ENCODE assay signal across 1 fruit fly cellular context in the genomic region with DNA sequence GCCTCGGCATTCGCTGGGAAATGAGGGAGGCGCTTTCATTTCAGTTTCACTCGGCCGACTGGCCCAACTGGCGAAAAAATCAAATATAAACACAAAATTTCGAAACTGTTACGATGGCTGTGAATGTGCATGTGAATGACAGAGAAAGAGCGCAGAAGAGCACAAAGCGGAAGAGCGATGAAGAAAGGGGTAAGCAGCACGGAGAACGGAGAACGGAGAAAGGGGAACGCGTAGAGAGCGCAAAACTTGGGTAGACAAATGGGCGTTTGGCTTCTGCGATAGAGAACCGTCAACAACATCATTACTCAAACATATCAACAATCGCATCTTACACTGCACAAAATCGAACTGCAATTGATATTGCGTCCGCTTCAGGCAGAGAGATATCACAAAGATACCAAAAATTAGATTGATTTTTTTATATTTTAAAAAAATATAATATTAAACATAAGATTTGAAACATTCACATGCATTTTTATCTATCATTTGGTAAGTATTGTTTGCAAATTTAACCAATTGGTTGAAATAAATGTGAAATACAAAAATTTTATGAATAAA.
TF ChIP-seq lines count a peak whose summit lies in the region.

No protein-coding gene starts in this region.

TF ChIP-seq in whole organism, embryonic, 481 proteins besides CTCF, POLR2A, EP300 and RAD21 (continued from another document):
- TF ChIP-seq Xbp1 (GFP tag; optimal IDR thresholded peaks at IDR 0.05; lab: Kevin White, UChicago): peak; percentile 10
- TF ChIP-seq CG42726 (GFP tag; IDR thresholded peaks at IDR 0.05; lab: Robert Waterston, UW; ENCODE audit: partially characterized antibody): no peak
- TF ChIP-seq tll (GFP tag; optimal IDR thresholded peaks at IDR 0.05; lab: Kevin White, UChicago): no peak
- TF ChIP-seq CG4854 (GFP tag; optimal IDR thresholded peaks at IDR 0.05; lab: Kevin White, UChicago): no peak
- peak in 1 of 2 experiments; percentile 3 for TF ChIP-seq Pdp1 (GFP tag; optimal IDR thresholded peaks at IDR 0.05; lab: Kevin White, UChicago)
- TF ChIP-seq CG17328 (GFP tag; IDR thresholded peaks at IDR 0.05; lab: Robert Waterston, UW): 0 out of 2 replicates have a peak, but pooled peaks have one; percentile 24
- TF ChIP-seq Ada2b (GFP tag; IDR thresholded peaks at IDR 0.05; lab: Robert Waterston, UW): peak; percentile 39
- TF ChIP-seq CG7839 (tag; optimal IDR thresholded peaks at IDR 0.05; lab: Kevin White, UChicago): peak; percentile 18
- 0 out of 3 replicates have a peak, but pooled peaks have one; percentile 10 for TF ChIP-seq zfh1 (GFP tag; IDR thresholded peaks at IDR 0.05; lab: Robert Waterston, UW)
- peak; percentile 1 for TF ChIP-seq CG8924 (tag; optimal IDR thresholded peaks at IDR 0.05; lab: Kevin White, UChicago)
- peak; percentile 32 for TF ChIP-seq unpg (GFP tag; optimal IDR thresholded peaks at IDR 0.05; lab: Kevin White, UChicago)
- TF ChIP-seq CG2116 (GFP tag; optimal IDR thresholded peaks at IDR 0.05; lab: Kevin White, UChicago): no peak
- TF ChIP-seq CG10979 (tag; optimal IDR thresholded peaks at IDR 0.05; lab: Kevin White, UChicago): peak; percentile 17
- TF ChIP-seq Med (GFP tag; lab: Kevin White, UChicago): peak; percentile 59
- TF ChIP-seq CG14050 (GFP tag; IDR thresholded peaks at IDR 0.05; lab: Robert Waterston, UW): no peak
- peak; percentile 17; the same call in 1 of the 2 replicates for TF ChIP-seq Xrp1 (GFP tag; IDR thresholded peaks at IDR 0.05; lab: Robert Waterston, UW)
- peak; percentile 3 for TF ChIP-seq D19A (tag; optimal IDR thresholded peaks at IDR 0.05; lab: Kevin White, UChicago)
- TF ChIP-seq vvl (GFP tag; IDR thresholded peaks at IDR 0.05; lab: Robert Waterston, UW): peak; percentile 17; the same call in 1 of the 2 replicates
- TF ChIP-seq CG11504 (tag; optimal IDR thresholded peaks at IDR 0.05; lab: Kevin White, UChicago): no peak
- TF ChIP-seq Trl (optimal IDR thresholded peaks at IDR 0.05; lab: Kevin White, UChicago): peak; percentile 29 to 41
- TF ChIP-seq Trl (GFP tag; optimal IDR thresholded peaks at IDR 0.05; lab: Kevin White, UChicago): no peak
- TF ChIP-seq CG7987 (GFP tag; optimal IDR thresholded peaks at IDR 0.05; lab: Kevin White, UChicago): no peak
- peak; percentile 48 for TF ChIP-seq crol (GFP tag; IDR thresholded peaks at IDR 0.05; lab: Robert Waterston, UW)
- no peak for TF ChIP-seq slbo (GFP tag; IDR thresholded peaks at IDR 0.05; lab: Robert Waterston, UW)
- TF ChIP-seq CG3281 (GFP tag; optimal IDR thresholded peaks at IDR 0.05; lab: Kevin White, UChicago): no peak
- TF ChIP-seq Blimp-1 (GFP tag; optimal IDR thresholded peaks at IDR 0.05; lab: Kevin White, UChicago): peak; percentile 4
- TF ChIP-seq inv (GFP tag; IDR thresholded peaks at IDR 0.05; lab: Robert Waterston, UW; ENCODE audit: partially characterized antibody): no peak
- TF ChIP-seq pzg (GFP tag; optimal IDR thresholded peaks at IDR 0.05; lab: Kevin White, UChicago): no peak
- peak; percentile 15 for TF ChIP-seq CG13424 (tag; optimal IDR thresholded peaks at IDR 0.05; lab: Kevin White, UChicago)
- no peak for TF ChIP-seq CG17568 (GFP tag; optimal IDR thresholded peaks at IDR 0.05; lab: Kevin White, UChicago)
- TF ChIP-seq NC2α (GFP tag; optimal IDR thresholded peaks at IDR 0.05; lab: Kevin White, UChicago): no peak
- peak; percentile 32 for TF ChIP-seq nmo (GFP tag; optimal IDR thresholded peaks at IDR 0.05; lab: Kevin White, UChicago)
- TF ChIP-seq danr (GFP tag; IDR thresholded peaks at IDR 0.05; lab: Robert Waterston, UW): no peak
- TF ChIP-seq CG7786 (GFP tag; optimal IDR thresholded peaks at IDR 0.05; lab: Kevin White, UChicago): no peak
- TF ChIP-seq CG12769 (tag; optimal IDR thresholded peaks at IDR 0.05; lab: Kevin White, UChicago): peak; percentile 12
- TF ChIP-seq kah (GFP tag; optimal IDR thresholded peaks at IDR 0.05; lab: Kevin White, UChicago): no peak
- TF ChIP-seq tin (GFP tag; optimal IDR thresholded peaks at IDR 0.05; lab: Kevin White, UChicago): no peak
- no peak for TF ChIP-seq CG6689 (GFP tag; IDR thresholded peaks at IDR 0.05; lab: Robert Waterston, UW)
- peak; percentile 19 for TF ChIP-seq grau (tag; optimal IDR thresholded peaks at IDR 0.05; lab: Kevin White, UChicago)
- TF ChIP-seq Mrtf (GFP tag; IDR thresholded peaks at IDR 0.05; lab: Robert Waterston, UW): no peak
- 0 out of 2 replicates have a peak, but pooled peaks have one; percentile 13 for TF ChIP-seq NFAT (GFP tag; IDR thresholded peaks at IDR 0.05; lab: Robert Waterston, UW)
- peak; percentile 5 for TF ChIP-seq CG17829 (tag; optimal IDR thresholded peaks at IDR 0.05; lab: Kevin White, UChicago)
- peak; percentile 40 for TF ChIP-seq Oli (tag; optimal IDR thresholded peaks at IDR 0.05; lab: Kevin White, UChicago)
- no peak for TF ChIP-seq stwl (tag; optimal IDR thresholded peaks at IDR 0.05; lab: Kevin White, UChicago)
- no peak for TF ChIP-seq Nf-YB (GFP tag; optimal IDR thresholded peaks at IDR 0.05; lab: Kevin White, UChicago)
- peak; percentile 15 for TF ChIP-seq CG12391 (tag; optimal IDR thresholded peaks at IDR 0.05; lab: Kevin White, UChicago)
- TF ChIP-seq CG4360 (GFP tag; IDR thresholded peaks at IDR 0.05; lab: Robert Waterston, UW): no peak
- TF ChIP-seq CG10431 (GFP tag; optimal IDR thresholded peaks at IDR 0.05; lab: Kevin White, UChicago): no peak
